Worm (Caenorhabditis elegans) whole organism, late embryonic: ENCODE results near the gene Y25C1A.13.

Experiments
- C38D4.7 ChIP-seq: fragments of 200-800 bp; sonication (Bioruptor generic); optimal IDR thresholded peaks from 2 replicates; lab custom pipeline; 2018; ENCODE audit warnings: mild to moderate bottlenecking, missing genetic modification characterization, moderate library complexity, missing compliant biosample characterization
- K09A11.1 ChIP-seq: sonication (generic microtip); optimal IDR thresholded peaks from 2 replicates; lab custom pipeline; 2017; ENCODE audit warnings: antibody characterized with exemption, mild to moderate bottlenecking, missing genetic modification characterization, missing compliant biosample characterization; ENCODE audit not compliant: insufficient read depth
- ama-1 ChIP-seq: fragments of 150-350 bp; optimal IDR thresholded peaks from 2 replicates; lab custom pipeline; 2014
- ceh-14 ChIP-seq: sonication (generic microtip); optimal IDR thresholded peaks from 2 replicates; lab custom pipeline; 2016; ENCODE audit warnings: missing genotype, missing genetic modification characterization, missing compliant biosample characterization
- ceh-19 ChIP-seq: fragments of 200-800 bp; sonication (Bioruptor generic); optimal IDR thresholded peaks from 2 replicates; lab custom pipeline; 2018; ENCODE audit warnings: mild to moderate bottlenecking, missing genetic modification characterization, missing compliant biosample characterization
- ceh-22 ChIP-seq: sonication (generic microtip); optimal IDR thresholded peaks from 2 replicates; lab custom pipeline; 2017; ENCODE audit warnings: missing biosample characterization, missing genetic modification characterization
- madf-2 ChIP-seq: sonication (generic microtip); optimal IDR thresholded peaks from 2 replicates; lab custom pipeline; 2017; ENCODE audit warnings: missing genetic modification characterization, missing compliant biosample characterization
- nfya-1 ChIP-seq: sonication (generic microtip); optimal IDR thresholded peaks from 2 replicates; lab custom pipeline; 2017; ENCODE audit warnings: missing genetic modification characterization, mild to moderate bottlenecking, missing compliant biosample characterization, antibody characterized with exemption, moderate library complexity
- nhr-11 ChIP-seq: fragments of 150-350 bp; optimal IDR thresholded peaks from 2 replicates; lab custom pipeline; 2014; ENCODE audit warnings: missing biosample characterization, missing genetic modification characterization
- pat-9 ChIP-seq: fragments of 200-800 bp; sonication (Bioruptor generic); optimal IDR thresholded peaks from 2 replicates; lab custom pipeline; 2018; ENCODE audit warnings: mild to moderate bottlenecking, missing genetic modification characterization, moderate library complexity, missing compliant biosample characterization
- sox-4 ChIP-seq: sonication (generic microtip); optimal IDR thresholded peaks from 2 replicates; lab custom pipeline; 2017; ENCODE audit warnings: mild to moderate bottlenecking, missing genetic modification characterization, inconsistent platforms, missing compliant biosample characterization

ce11 chrII:3064631-3065030, 46.4 kb downstream of the Y25C1A.13 start:
- TF ChIP-seq C38D4.7 (GFP tag; lab: Kevin White, UChicago), result no peak
- no peak for TF ChIP-seq ceh-19 (GFP tag; lab: Kevin White, UChicago)
- TF ChIP-seq madf-2 (tag; lab: Kevin White, UChicago), result no peak
- TF ChIP-seq ama-1 (lab: Kevin White, UChicago), result no peak
- TF ChIP-seq nfya-1 (tag; lab: Kevin White, UChicago), result no peak
- TF ChIP-seq pat-9, result no peak
- TF ChIP-seq sox-4, result no peak
- TF ChIP-seq nhr-11, result no peak
- TF ChIP-seq ceh-14 (tag; lab: Kevin White, UChicago), result no peak
- no peak for TF ChIP-seq K09A11.1 (tag; lab: Kevin White, UChicago)
- TF ChIP-seq ceh-22 (tag; lab: Kevin White, UChicago), result no peak
